Worm (Caenorhabditis elegans) whole organism, midembryonic: ENCODE measurements around the gene E04F6.15.

Experiments used
- flt-1 ChIP-seq: fragments of 200-800 bp; sonication (Bioruptor generic); IDR thresholded peaks from 2 replicates; pipeline ENCODE4 v1.3.6; 2022; ENCODE audit warnings: missing genetic modification characterization, missing compliant biosample characterization
- klf-2 ChIP-seq: fragments of 200-800 bp; sonication (Bioruptor generic); conservative IDR thresholded peaks from 2 replicates; pipeline ENCODE4 v1.3.6; 2022; ENCODE audit warnings: missing genetic modification reagents, missing genetic modification characterization, missing compliant biosample characterization
- tab-1 ChIP-seq: fragments of 200-800 bp; sonication (Bioruptor generic); IDR thresholded peaks from 2 replicates; pipeline ENCODE4 v1.3.6; 2022; ENCODE audit warnings: missing genetic modification characterization, missing compliant biosample characterization
- ztf-29 ChIP-seq: fragments of 200-800 bp; sonication (Bioruptor generic); IDR thresholded peaks from 2 replicates; pipeline ENCODE4 v1.3.6; 2022; ENCODE audit warnings: missing genetic modification reagents, missing genetic modification characterization, missing compliant biosample characterization

- no peak for TF ChIP-seq flt-1 (GFP tag; lab: Robert Waterston, UW)
- no peak for TF ChIP-seq tab-1 (GFP tag; lab: Robert Waterston, UW)
- no peak for TF ChIP-seq klf-2 (GFP tag; lab: Robert Waterston, UW)
- TF ChIP-seq ztf-29 (GFP tag; lab: Robert Waterston, UW) = no peak
Observed at ce11 chrII:7228646-7229200, 18.6 kb upstream of the E04F6.15 start, which contains the start of gene F32A5.4.
